Worm (Caenorhabditis elegans): Measurements from ENCODE around the gene srw-94.
A peak's percentile ranks its signal among the peaks of the same experiment; 100 is the strongest.

ce11 chrIV:4810377-4810984 lies 3.8 kb upstream of the srw-94 start, which contains the start of gene eif-1.A:
- no peak for TF ChIP-seq ceh-6 (GFP tag; optimal IDR thresholded peaks at IDR 0.05)
- no peak for TF ChIP-seq lin-11 (tag; optimal IDR thresholded peaks at IDR 0.05)
- peak; percentile 31 for TF ChIP-seq ceh-14 (tag; optimal IDR thresholded peaks at IDR 0.05)
- TF ChIP-seq gmeb-2 (tag; optimal IDR thresholded peaks at IDR 0.05): no peak
- TF ChIP-seq ceh-45 (GFP tag; IDR thresholded peaks at IDR 0.05): no peak
- TF ChIP-seq sox-2 (GFP tag; IDR thresholded peaks at IDR 0.05): no peak
- TF ChIP-seq nhr-11 (tag; optimal IDR thresholded peaks at IDR 0.05): no peak
